Fruit fly (Drosophila melanogaster) whole organism, embryonic: ENCODE data around the gene Fbxl4.

Experiments
- Atf6 ChIP-seq: fragments of 200-800 bp; sonication (Bioruptor generic); IDR thresholded peaks from 2 replicates; pipeline ENCODE4 v1.3.6; 2022; ENCODE audit warnings: missing biosample characterization, missing genetic modification characterization
- Awh ChIP-seq: fragments of 200-800 bp; sonication (Bioruptor generic); IDR thresholded peaks from 2 replicates; pipeline ENCODE4, ENCODE4 v1.3.6; 2022; ENCODE audit warnings: missing biosample characterization, missing genetic modification characterization
- CG1024 ChIP-seq: fragments of 200-800 bp; sonication (Bioruptor generic); IDR thresholded peaks from 2 replicates; pipeline ENCODE4 v1.3.6; 2022; ENCODE audit warnings: missing biosample characterization, missing genetic modification characterization
- CG11456 ChIP-seq: fragments of 200-800 bp; sonication (Bioruptor generic); IDR thresholded peaks from 3 replicates; pipeline ENCODE4 v1.3.6; 2022; ENCODE audit warnings: missing biosample characterization, missing genetic modification characterization
- CG11723 ChIP-seq: fragments of 200-800 bp; sonication (Bioruptor generic); optimal IDR thresholded peaks from 2 replicates; lab custom pipeline; 2017; ENCODE audit warnings: missing biosample characterization, mild to moderate bottlenecking, missing genetic modification characterization
- CG12299 ChIP-seq: fragments of 200-800 bp; sonication (Bioruptor generic); optimal IDR thresholded peaks from 2 replicates; lab custom pipeline; 2018; ENCODE audit warnings: missing biosample characterization, mild to moderate bottlenecking, missing genetic modification characterization
- CG13424 ChIP-seq: fragments of 200-800 bp; sonication (Bioruptor generic); optimal IDR thresholded peaks from 2 replicates; lab custom pipeline; 2019; ENCODE audit warnings: missing biosample characterization, mild to moderate bottlenecking, missing genetic modification characterization, moderate library complexity
- CG14965 ChIP-seq: fragments of 200-800 bp; sonication (Bioruptor generic); optimal IDR thresholded peaks from 2 replicates; lab custom pipeline; 2016; ENCODE audit warnings: missing biosample characterization, missing genetic modification characterization, borderline replicate concordance
- CG17361 ChIP-seq: fragments of 200-800 bp; sonication (Bioruptor generic); IDR thresholded peaks from 3 replicates; pipeline ENCODE4 v1.3.6; 2022; ENCODE audit warnings: missing biosample characterization, missing genetic modification characterization
- CG30403 ChIP-seq: fragments of 200-800 bp; sonication (Bioruptor generic); optimal IDR thresholded peaks from 3 replicates; lab custom pipeline; 2016; ENCODE audit warnings: missing biosample characterization, missing genetic modification characterization
- CG30431 ChIP-seq: fragments of 200-800 bp; sonication (Bioruptor generic); optimal IDR thresholded peaks from 2 replicates; lab custom pipeline; 2017; ENCODE audit warnings: missing biosample characterization, missing genetic modification characterization
- CG31224 ChIP-seq: fragments of 200-800 bp; sonication (Bioruptor generic); IDR thresholded peaks from 2 replicates; pipeline ENCODE4 v1.3.6; 2022; ENCODE audit warnings: missing biosample characterization, missing genetic modification characterization
- CG3281 ChIP-seq: fragments of 200-800 bp; sonication (Bioruptor generic); optimal IDR thresholded peaks from 3 replicates; lab custom pipeline; 2017; ENCODE audit warnings: missing biosample characterization, mild to moderate bottlenecking, missing genetic modification characterization
- CG3847 ChIP-seq: fragments of 200-800 bp; sonication (Bioruptor generic); IDR thresholded peaks from 2 replicates; pipeline ENCODE4 v1.3.6; 2022; ENCODE audit warnings: missing biosample characterization, missing genetic modification characterization
- CG9215 ChIP-seq: fragments of 200-800 bp; sonication (Bioruptor generic); IDR thresholded peaks from 2 replicates; pipeline ENCODE4 v1.3.6; 2022; ENCODE audit warnings: missing biosample characterization, missing genetic modification characterization
- CrebB ChIP-seq: fragments of 200-800 bp; sonication (Bioruptor generic); optimal IDR thresholded peaks from 3 replicates; lab custom pipeline; 2018; ENCODE audit warnings: missing biosample characterization, mild to moderate bottlenecking, missing genetic modification characterization
- D19B ChIP-seq: fragments of 200-800 bp; sonication (Bioruptor generic); optimal IDR thresholded peaks from 2 replicates; lab custom pipeline; 2017; ENCODE audit warnings: missing biosample characterization, mild to moderate bottlenecking, missing genetic modification characterization
- Dll ChIP-seq: fragments of 200-800 bp; sonication (Bioruptor generic); IDR thresholded peaks from 4 replicates; pipeline ENCODE4 v1.3.6; 2022; ENCODE audit warnings: missing biosample characterization, missing genetic modification characterization; ENCODE audit not compliant: partially characterized antibody
- Doc2 ChIP-seq: fragments of 200-800 bp; sonication (Bioruptor generic); IDR thresholded peaks from 2 replicates; pipeline ENCODE4 v1.3.6; 2022; ENCODE audit warnings: missing biosample characterization, missing genetic modification characterization
- Eip74EF ChIP-seq, 2 experiments: fragments of 200-800 bp in 1 of 2; fragments of >200 bp in 1 of 2; sonication (Bioruptor generic) in 1 of 2; optimal IDR thresholded peaks; 2 replicates each; lab custom pipeline; 2017 to 2019; ENCODE audit warnings: missing biosample characterization in 2 of 2, missing genetic modification characterization in 2 of 2, mild to moderate bottlenecking in 1 of 2, moderate library complexity in 1 of 2
- HmgZ ChIP-seq: fragments of 200-800 bp; sonication (Bioruptor generic); optimal IDR thresholded peaks from 2 replicates; lab custom pipeline; 2018; ENCODE audit warnings: missing biosample characterization, mild to moderate bottlenecking, missing genetic modification characterization
- Lpt ChIP-seq: fragments of >200 bp; optimal IDR thresholded peaks from 2 replicates; lab custom pipeline; 2018; ENCODE audit warnings: missing biosample characterization, missing genetic modification characterization
- Med ChIP-seq: fragments of 200-800 bp; sonication (Bioruptor generic); peaks from one replicate; lab custom pipeline; 2016; ENCODE audit warnings: missing biosample characterization, missing genetic modification characterization, mild to moderate bottlenecking, inconsistent platforms, moderate library complexity
- Mrtf ChIP-seq: fragments of 200-800 bp; sonication (Bioruptor generic); IDR thresholded peaks from 3 replicates; pipeline ENCODE4 v1.3.6; 2022; ENCODE audit warnings: missing biosample characterization, missing genetic modification characterization
- Sry-β ChIP-seq: fragments of 200-800 bp; sonication (Bioruptor generic); optimal IDR thresholded peaks from 2 replicates; lab custom pipeline; 2018; ENCODE audit warnings: missing biosample characterization, mild to moderate bottlenecking, missing genetic modification characterization, moderate library complexity
- Vsx1 ChIP-seq: fragments of 200-800 bp; sonication (Bioruptor generic); optimal IDR thresholded peaks from 2 replicates; lab custom pipeline; 2017; ENCODE audit warnings: missing biosample characterization, mild to moderate bottlenecking, missing genetic modification characterization, missing genetic modification reagents
- Xrp1 ChIP-seq: fragments of 200-800 bp; sonication (Bioruptor generic); IDR thresholded peaks from 2 replicates; pipeline ENCODE4 v1.3.6; 2022; ENCODE audit warnings: missing biosample characterization, missing genetic modification characterization
- az2 ChIP-seq: fragments of 200-800 bp; sonication (Bioruptor generic); optimal IDR thresholded peaks from 3 replicates; lab custom pipeline; 2016; ENCODE audit warnings: missing biosample characterization, missing genetic modification characterization
- ci ChIP-seq: fragments of 200-800 bp; sonication (Bioruptor generic); IDR thresholded peaks from 3 replicates; pipeline ENCODE4 v1.3.6; 2022; ENCODE audit warnings: missing biosample characterization, missing genetic modification characterization
- ewg ChIP-seq: fragments of 200-800 bp; sonication (Bioruptor generic); optimal IDR thresholded peaks from 3 replicates; lab custom pipeline; 2017; ENCODE audit warnings: mild to moderate bottlenecking, missing biosample characterization, missing genetic modification reagents, missing genetic modification characterization
- exex ChIP-seq: fragments of 200-800 bp; sonication (Bioruptor generic); optimal IDR thresholded peaks from 4 replicates; lab custom pipeline; 2018; ENCODE audit warnings: missing biosample characterization, mild to moderate bottlenecking, missing genetic modification characterization, moderate library complexity
- ind ChIP-seq: fragments of 200-800 bp; sonication (Bioruptor generic); optimal IDR thresholded peaks from 3 replicates; lab custom pipeline; 2016; ENCODE audit warnings: missing biosample characterization, missing genetic modification characterization
- luna ChIP-seq: fragments of 200-800 bp; sonication (Bioruptor generic); optimal IDR thresholded peaks from 2 replicates; lab custom pipeline; 2016; ENCODE audit warnings: missing biosample characterization, missing genetic modification characterization
- nom ChIP-seq: fragments of 200-800 bp; sonication (Bioruptor generic); optimal IDR thresholded peaks from 2 replicates; lab custom pipeline; 2017; ENCODE audit warnings: missing biosample characterization, missing genetic modification characterization, mild to moderate bottlenecking, moderate library complexity, missing genetic modification reagents
- odd ChIP-seq: fragments of 200-800 bp; sonication (Bioruptor generic); optimal IDR thresholded peaks from 2 replicates; lab custom pipeline; 2017; ENCODE audit warnings: missing biosample characterization, mild to moderate bottlenecking, missing genetic modification characterization
- phol ChIP-seq: fragments of 200-800 bp; sonication (Bioruptor generic); optimal IDR thresholded peaks from 3 replicates; lab custom pipeline; 2018; ENCODE audit warnings: missing biosample characterization, mild to moderate bottlenecking, missing genetic modification characterization, moderate library complexity
- psq ChIP-seq: fragments of 200-800 bp; sonication (Bioruptor generic); optimal IDR thresholded peaks from 2 replicates; lab custom pipeline; 2017; ENCODE audit warnings: missing biosample characterization, missing genetic modification characterization
- salm ChIP-seq: fragments of 200-800 bp; sonication (Bioruptor generic); optimal IDR thresholded peaks from 2 replicates; lab custom pipeline; 2018; ENCODE audit warnings: missing biosample characterization, mild to moderate bottlenecking, missing genetic modification characterization
- sd ChIP-seq: fragments of 200-800 bp; sonication (Bioruptor generic); optimal IDR thresholded peaks from 3 replicates; lab custom pipeline; 2018; ENCODE audit warnings: missing biosample characterization, mild to moderate bottlenecking, missing genetic modification characterization, moderate library complexity
- trem ChIP-seq: fragments of 200-800 bp; optimal IDR thresholded peaks from 3 replicates; lab custom pipeline; 2019; ENCODE audit warnings: missing biosample characterization, mild to moderate bottlenecking, missing genetic modification characterization, moderate library complexity

The Fbxl4 gene

DNA sequence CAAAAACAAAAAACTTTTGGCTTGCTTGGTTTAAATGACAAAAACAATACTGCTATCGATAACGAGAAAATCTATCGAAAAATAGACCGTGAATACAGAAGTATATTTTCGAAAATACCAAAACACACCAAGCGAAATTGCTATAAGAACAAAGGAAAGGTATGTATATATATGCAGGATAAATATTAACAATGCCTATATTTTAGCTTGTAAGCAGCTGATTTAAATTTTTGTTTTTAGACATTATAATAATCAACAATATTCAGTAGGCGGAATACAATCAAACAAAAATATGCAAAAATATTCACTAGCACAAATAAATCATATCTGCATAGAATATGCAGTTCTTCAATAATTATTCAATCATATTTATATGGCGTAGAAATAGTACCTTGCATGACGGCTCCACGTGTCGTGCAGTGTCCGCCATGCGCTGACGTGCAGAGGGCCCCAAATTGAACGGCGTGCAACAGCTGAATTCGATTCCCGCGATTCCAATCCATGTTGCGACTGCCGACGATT, at the start of gene Fbxl4, which contains the start of gene Dus2 (continued):
- peak; percentile 89 for TF ChIP-seq CG3281 (GFP tag; lab: Kevin White, UChicago)
- peak; percentile 23 for TF ChIP-seq CG14965 (GFP tag; lab: Kevin White, UChicago)
- peak; percentile 96 for TF ChIP-seq CG17361 (GFP tag; lab: Robert Waterston, UW)
- peak; percentile 92 for TF ChIP-seq Atf6 (GFP tag; lab: Robert Waterston, UW)
- no peak for TF ChIP-seq Lpt
- peak; percentile 83 for TF ChIP-seq Awh (GFP tag; lab: Robert Waterston, UW)
- TF ChIP-seq Sry-β (GFP tag; lab: Kevin White, UChicago) = peak; percentile 42
- TF ChIP-seq Eip74EF (GFP tag; optimal IDR thresholded peaks at IDR 0.05; lab: Kevin White, UChicago) = peak in 1 of 2 experiments; percentile 70
- peak; percentile 74 for TF ChIP-seq CrebB (tag; lab: Kevin White, UChicago)
- peak; percentile 94 for TF ChIP-seq ind (GFP tag; lab: Kevin White, UChicago)
- TF ChIP-seq phol = peak; percentile 96
- TF ChIP-seq ewg = peak; percentile 83
- TF ChIP-seq salm (tag; lab: Kevin White, UChicago) = peak; percentile 69
- peak; percentile 89 for TF ChIP-seq CG11723 (GFP tag; lab: Kevin White, UChicago)
- TF ChIP-seq D19B (GFP tag; lab: Kevin White, UChicago) = no peak
- TF ChIP-seq CG1024 (GFP tag; lab: Robert Waterston, UW) = peak; percentile 87
- TF ChIP-seq sd (tag; lab: Kevin White, UChicago) = peak; percentile 61
- peak; percentile 93 for TF ChIP-seq HmgZ (tag; lab: Kevin White, UChicago)
- TF ChIP-seq psq (GFP tag; lab: Kevin White, UChicago) = peak; percentile 74
- peak; percentile 92 for TF ChIP-seq Mrtf (GFP tag; lab: Robert Waterston, UW)
- peak; percentile 95 for TF ChIP-seq CG3847 (GFP tag; lab: Robert Waterston, UW)
- peak; percentile 70 for TF ChIP-seq luna (GFP tag; lab: Kevin White, UChicago)
- peak; percentile 76 for TF ChIP-seq CG12299 (tag; lab: Kevin White, UChicago)
- TF ChIP-seq CG9215 (GFP tag; lab: Robert Waterston, UW) = peak; percentile 84
- TF ChIP-seq Doc2 (GFP tag; lab: Robert Waterston, UW) = peak; percentile 73
- no peak for TF ChIP-seq exex
- peak; percentile 95 for TF ChIP-seq az2 (GFP tag; lab: Kevin White, UChicago)
- TF ChIP-seq CG30403 = peak; percentile 97
- peak; percentile 95 for TF ChIP-seq CG13424 (tag; lab: Kevin White, UChicago)
- TF ChIP-seq trem (tag; lab: Kevin White, UChicago) = peak; percentile 80
- peak; percentile 72 for TF ChIP-seq odd
- peak; percentile 95 for TF ChIP-seq CG11456
- TF ChIP-seq Vsx1 (GFP tag; lab: Kevin White, UChicago) = no peak
- peak; percentile 95 for TF ChIP-seq Xrp1 (GFP tag; lab: Robert Waterston, UW)

DNA sequence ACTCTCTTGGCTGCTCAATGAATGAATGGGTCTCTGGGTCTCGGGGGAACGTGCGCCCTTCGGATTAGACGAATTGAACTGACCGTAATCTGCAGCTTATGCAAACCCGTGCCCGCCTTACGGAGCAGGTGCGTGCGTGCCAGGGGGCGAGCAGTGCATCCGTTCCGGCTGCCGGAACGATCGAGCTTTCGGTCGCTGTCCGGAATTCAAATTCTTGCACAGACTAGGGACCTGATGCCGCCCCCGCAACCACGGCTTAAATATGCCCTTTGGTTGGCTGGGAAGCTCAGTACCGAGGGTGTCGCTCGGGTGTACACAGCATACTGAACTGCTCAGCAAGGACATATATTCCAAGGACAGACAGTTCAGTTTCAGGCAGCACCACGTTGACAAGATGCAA, 39.7 kb upstream of the Fbxl4 start, which contains the start of gene Muc12Ea:
Gene Muc12Ea, plus strand, starts transcription at position 301 of the 400 bp plus-strand sequence.
- no peak for TF ChIP-seq odd
- no peak for TF ChIP-seq nom (GFP tag; lab: Kevin White, UChicago)
- peak; percentile 36 for TF ChIP-seq Med (GFP tag; lab: Kevin White, UChicago)
- TF ChIP-seq CG31224 (GFP tag; lab: Robert Waterston, UW) = no peak
- TF ChIP-seq ci (GFP tag; lab: Robert Waterston, UW) = no peak
- no peak for TF ChIP-seq Dll (GFP tag; lab: Robert Waterston, UW)
- TF ChIP-seq CG30431 (GFP tag; lab: Kevin White, UChicago) = no peak
- TF ChIP-seq, all 482 proteins: peak for 1
